Worm (Caenorhabditis elegans): Measurements from ENCODE around the gene bed-1.

DNA sequence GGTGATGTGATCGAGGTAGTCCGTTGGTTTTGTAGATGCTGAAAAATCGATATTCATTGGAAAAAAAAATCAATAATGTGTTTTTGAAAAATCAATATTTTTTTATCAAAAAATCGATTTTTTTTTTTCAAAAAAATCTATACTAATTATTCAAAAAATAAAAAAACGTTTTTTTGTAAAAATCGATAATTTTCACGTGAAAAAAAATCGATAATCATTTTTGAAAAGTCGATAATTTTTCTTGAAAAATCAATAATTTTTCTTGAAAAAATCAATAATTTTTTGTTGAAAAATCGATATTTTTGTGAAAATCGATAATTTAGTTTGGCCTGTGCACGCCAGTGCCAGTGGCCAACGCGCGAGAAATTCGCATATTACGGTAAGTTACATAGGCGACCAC is 51.6 kb downstream of the bed-1 start:
- TF ChIP-seq ztf-23 (GFP tag; IDR thresholded peaks at IDR 0.05) (no peak), med-1 (GFP tag; optimal IDR thresholded peaks at IDR 0.05; ENCODE audit: insufficient read depth) (no peak), tab-1 (GFP tag; IDR thresholded peaks at IDR 0.05) (no peak), cog-1 (tag; optimal IDR thresholded peaks at IDR 0.05) (no peak), ref-1 (GFP tag; conservative IDR thresholded peaks at IDR 0.05) (no peak)
